Worm (Caenorhabditis elegans): ENCODE data around the gene Y110A2AL.1.

Y110A2AL.1 gene

DNA sequence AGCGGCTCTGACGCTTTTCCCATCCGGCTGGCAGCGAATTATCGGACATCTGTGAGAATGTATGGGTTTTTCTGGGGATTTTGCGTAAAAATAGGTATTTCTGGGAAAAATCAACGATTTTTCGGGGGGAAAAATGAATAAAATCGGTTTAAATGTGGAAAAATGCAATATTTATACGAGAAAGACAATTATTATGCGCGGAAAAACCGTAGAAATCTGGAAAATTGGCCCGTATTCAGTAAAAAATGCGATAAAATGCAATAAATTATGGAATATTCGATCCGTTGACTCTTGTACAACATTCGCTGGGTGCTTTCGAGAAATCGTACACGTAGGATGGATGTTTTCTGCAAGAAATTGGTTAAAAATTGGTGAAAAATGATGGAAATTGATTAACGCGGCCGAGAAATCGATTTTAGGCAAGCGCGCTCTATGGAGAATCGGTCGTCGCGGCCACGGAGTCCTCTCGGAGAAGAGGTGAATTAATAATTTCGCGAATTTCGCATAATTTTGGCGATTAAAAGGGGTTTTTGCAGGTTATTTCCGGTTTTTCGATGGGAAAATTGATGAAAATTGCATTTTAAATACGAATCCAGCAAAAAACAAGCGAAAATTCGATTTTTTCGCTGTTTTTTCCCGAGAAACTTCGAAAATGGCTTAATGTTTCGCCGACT, 14.2 kb downstream of the Y110A2AL.1 start, which contains the start of gene pinn-1 (continued):
- TF ChIP-seq blmp-1 (tag; optimal IDR thresholded peaks at IDR 0.05) (peak; percentile 49), egl-27 (tag; optimal IDR thresholded peaks at IDR 0.05) (no peak), ceh-88 (GFP tag; IDR thresholded peaks at IDR 0.05) (peak; percentile 79), snpc-4 (tag; optimal IDR thresholded peaks at IDR 0.05) (peak; percentile 75), F16B12.6 (tag; optimal IDR thresholded peaks at IDR 0.05) (peak; percentile 61), unc-98 (GFP tag; IDR thresholded peaks at IDR 0.05) (peak; percentile 94), nhr-19 (GFP tag; conservative IDR thresholded peaks at IDR 0.05) (peak; percentile 92), dsc-1 (tag; optimal IDR thresholded peaks at IDR 0.05) (peak; percentile 97), tbx-2 (tag; optimal IDR thresholded peaks at IDR 0.05) (peak; percentile 95), nhr-28 (tag; optimal IDR thresholded peaks at IDR 0.05) (no peak), ztf-11 (tag; optimal IDR thresholded peaks at IDR 0.05) (peak in 1 of 2 experiments; percentile 98), nhr-71 (tag; optimal IDR thresholded peaks at IDR 0.05) (peak; percentile 96), ceh-90 (tag; optimal IDR thresholded peaks at IDR 0.05) (peak; percentile 97), zag-1 (tag; optimal IDR thresholded peaks at IDR 0.05) (no peak), hlh-17 (GFP tag; optimal IDR thresholded peaks at IDR 0.05; ENCODE audit: borderline replicate concordance) (peak; percentile 96), vab-15 (tag; optimal IDR thresholded peaks at IDR 0.05) (peak; percentile 97), unc-30 (tag; optimal IDR thresholded peaks at IDR 0.05) (no peak), ets-5 (GFP tag; IDR thresholded peaks at IDR 0.05) (no peak), nhr-237 (tag; optimal IDR thresholded peaks at IDR 0.05) (peak; percentile 53), lin-39 (tag; optimal IDR thresholded peaks at IDR 0.05) (peak; percentile 81), fkh-8 (tag; optimal IDR thresholded peaks at IDR 0.05) (peak; percentile 96), fkh-4 (tag; optimal IDR thresholded peaks at IDR 0.05; ENCODE audit: borderline replicate concordance) (peak; percentile 99), lin-35 (GFP tag; optimal IDR thresholded peaks at IDR 0.05) (peak; percentile 85 to 87), alr-1 (tag; optimal IDR thresholded peaks at IDR 0.05; ENCODE audit: borderline replicate concordance) (no peak), egl-13 (tag; optimal IDR thresholded peaks at IDR 0.05) (peak; percentile 97), lin-15B (tag; optimal IDR thresholded peaks at IDR 0.05) (peak; percentile 94), sptf-1 (tag; optimal IDR thresholded peaks at IDR 0.05) (no peak), nhr-76 (tag; optimal IDR thresholded peaks at IDR 0.05) (no peak), nhr-85 (tag) (peak; percentile 97), sox-4 (tag; optimal IDR thresholded peaks at IDR 0.05) (peak; percentile 95), ceh-63 (GFP tag; optimal IDR thresholded peaks at IDR 0.05) (peak; percentile 55), hlh-4 (tag; optimal IDR thresholded peaks at IDR 0.05) (no peak), nhr-20 (tag; optimal IDR thresholded peaks at IDR 0.05) (peak; percentile 92), tlp-1 (tag; optimal IDR thresholded peaks at IDR 0.05) (no peak), irx-1 (tag; optimal IDR thresholded peaks at IDR 0.05) (peak; percentile 98), aha-1 (tag; optimal IDR thresholded peaks at IDR 0.05) (no peak), nhr-47 (tag; optimal IDR thresholded peaks at IDR 0.05) (peak; percentile 97), rnt-1 (tag; optimal IDR thresholded peaks at IDR 0.05) (peak; percentile 100), elt-2 (tag; optimal IDR thresholded peaks at IDR 0.05) (peak; percentile 86), Y116A8C.19 (tag; optimal IDR thresholded peaks at IDR 0.05; ENCODE audit: borderline replicate concordance) (peak; percentile 88), jun-1 (tag; optimal IDR thresholded peaks at IDR 0.05) (peak; percentile 77), unc-62 (GFP tag; optimal IDR thresholded peaks at IDR 0.05) (no peak), ces-1 (GFP tag; optimal IDR thresholded peaks at IDR 0.05) (no peak), swsn-7 (tag; optimal IDR thresholded peaks at IDR 0.05) (peak; percentile 93), dpl-1 (GFP tag; optimal IDR thresholded peaks at IDR 0.05) (peak; percentile 78 to 84 (median 83)), lin-13 (GFP tag; optimal IDR thresholded peaks at IDR 0.05) (peak; percentile 91), nhr-11 (tag; optimal IDR thresholded peaks at IDR 0.05) (peak; percentile 11), pag-3 (tag; optimal IDR thresholded peaks at IDR 0.05; ENCODE audit: borderline replicate concordance, insufficient read depth) (no peak), ama-1 (optimal IDR thresholded peaks at IDR 0.05) (no peak), nhr-90 (tag; optimal IDR thresholded peaks at IDR 0.05; ENCODE audit: poor library complexity) (peak; percentile 98), skn-1 (tag; optimal IDR thresholded peaks at IDR 0.05) (peak; percentile 84), lsy-2 (tag; optimal IDR thresholded peaks at IDR 0.05) (peak; percentile 90 to 91)
